Worm (Caenorhabditis elegans): ENCODE data around the gene mesp-1.

DNA sequence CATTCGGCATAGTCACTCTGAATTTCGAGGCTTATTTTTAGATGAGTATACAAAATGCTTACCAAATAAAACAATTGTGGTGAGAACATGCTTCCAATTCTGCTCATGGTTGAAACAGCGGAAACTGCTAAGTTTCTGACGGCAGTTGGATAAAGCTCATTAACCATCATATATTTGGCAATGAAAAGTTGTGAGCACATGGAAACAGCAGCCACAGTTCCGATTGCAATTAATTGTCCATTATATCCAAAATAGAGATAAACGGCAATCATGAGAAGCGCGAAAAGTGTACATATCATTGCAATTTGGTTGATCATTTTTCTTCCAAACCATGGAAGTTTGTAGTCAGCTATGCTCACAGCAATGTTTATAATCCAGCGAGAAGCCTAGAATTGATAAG is 37.9 kb upstream of the mesp-1 start:
- TF ChIP-seq F13H6.1 (tag; optimal IDR thresholded peaks at IDR 0.05): no peak
- TF ChIP-seq crh-2 (tag; optimal IDR thresholded peaks at IDR 0.05): no peak
- TF ChIP-seq lin-39 (tag; optimal IDR thresholded peaks at IDR 0.05): no peak
- TF ChIP-seq zag-1 (tag; optimal IDR thresholded peaks at IDR 0.05): no peak
- no peak for TF ChIP-seq aly-2 (tag; optimal IDR thresholded peaks at IDR 0.05)
- TF ChIP-seq egl-27 (tag; optimal IDR thresholded peaks at IDR 0.05): no peak
- TF ChIP-seq lsy-2 (tag; optimal IDR thresholded peaks at IDR 0.05): no peak
- TF ChIP-seq skn-1 (tag; optimal IDR thresholded peaks at IDR 0.05): no peak
- no peak for TF ChIP-seq snpc-4 (tag; optimal IDR thresholded peaks at IDR 0.05)
- TF ChIP-seq nhr-12 (tag; optimal IDR thresholded peaks at IDR 0.05): no peak
- no peak for TF ChIP-seq unc-62 (GFP tag; optimal IDR thresholded peaks at IDR 0.05)
- no peak for TF ChIP-seq fos-1 (tag; optimal IDR thresholded peaks at IDR 0.05)
